Fruit fly (Drosophila melanogaster): Measurements from ENCODE around the gene peb.

- TF ChIP-seq CG11294 (GFP tag; IDR thresholded peaks at IDR 0.05) (no peak), Smox (GFP tag; optimal IDR thresholded peaks at IDR 0.05) (no peak), Eip78C (GFP tag) (no peak), Blimp-1 (GFP tag; optimal IDR thresholded peaks at IDR 0.05) (no peak), CG4318 (GFP tag; optimal IDR thresholded peaks at IDR 0.05) (no peak), CG32006 (GFP tag; optimal IDR thresholded peaks at IDR 0.05) (no peak), Hr4 (GFP tag; optimal IDR thresholded peaks at IDR 0.05) (no peak), Met (GFP tag; optimal IDR thresholded peaks at IDR 0.05) (no peak), CG6808 (GFP tag; optimal IDR thresholded peaks at IDR 0.05) (no peak), Lpt (GFP tag; optimal IDR thresholded peaks at IDR 0.05) (no peak)
Observed at dm6 chrX:4590772-4591064, 26.6 kb upstream of the peb start.

Data from whole organism, prepupa.